Fruit fly (Drosophila melanogaster) Kc167 (cell line): ENCODE results near the gene mats.

Experiments used
- Myc ChIP-seq: fragments of >200 bp; optimal IDR thresholded peaks from 2 replicates; lab custom pipeline; 2017; ENCODE audit warnings: missing external identifiers
- Sin3A ChIP-seq: fragments of >200 bp; optimal IDR thresholded peaks from 2 replicates; lab custom pipeline; 2018; ENCODE audit warnings: missing external identifiers
- h ChIP-seq: fragments of >200 bp; optimal IDR thresholded peaks from 3 replicates; lab custom pipeline; 2018; ENCODE audit warnings: missing external identifiers
- insv ChIP-seq: fragments of >200 bp; optimal IDR thresholded peaks from 3 replicates; lab custom pipeline; 2018; ENCODE audit warnings: missing external identifiers
- psq ChIP-seq: fragments of >200 bp; optimal IDR thresholded peaks from 2 replicates; lab custom pipeline; 2017; ENCODE audit warnings: missing external identifiers
- ttk ChIP-seq: sonication (Bioruptor generic); optimal IDR thresholded peaks from 2 replicates; lab custom pipeline; 2017; ENCODE audit warnings: missing external identifiers

mats gene

dm6 chr3R:22438301-22438700 lies 17.3 kb downstream of the mats start:
- TF ChIP-seq insv (lab: Kevin White, UChicago) (no peak), Sin3A (lab: Kevin White, UChicago) (no peak), psq (lab: Kevin White, UChicago) (no peak), Myc (lab: Kevin White, UChicago) (no peak), h (lab: Kevin White, UChicago) (no peak), ttk (lab: Kevin White, UChicago) (no peak)

- TF ChIP-seq psq (lab: Kevin White, UChicago) (no peak), h (lab: Kevin White, UChicago) (no peak)
These were observed 25.5 kb downstream of the mats start, which contains the start of gene CG12499 for dm6 chr3R:22446493-22446892. Gene CG12499, minus strand, starts transcription at chr3R:22446587.

DNA sequence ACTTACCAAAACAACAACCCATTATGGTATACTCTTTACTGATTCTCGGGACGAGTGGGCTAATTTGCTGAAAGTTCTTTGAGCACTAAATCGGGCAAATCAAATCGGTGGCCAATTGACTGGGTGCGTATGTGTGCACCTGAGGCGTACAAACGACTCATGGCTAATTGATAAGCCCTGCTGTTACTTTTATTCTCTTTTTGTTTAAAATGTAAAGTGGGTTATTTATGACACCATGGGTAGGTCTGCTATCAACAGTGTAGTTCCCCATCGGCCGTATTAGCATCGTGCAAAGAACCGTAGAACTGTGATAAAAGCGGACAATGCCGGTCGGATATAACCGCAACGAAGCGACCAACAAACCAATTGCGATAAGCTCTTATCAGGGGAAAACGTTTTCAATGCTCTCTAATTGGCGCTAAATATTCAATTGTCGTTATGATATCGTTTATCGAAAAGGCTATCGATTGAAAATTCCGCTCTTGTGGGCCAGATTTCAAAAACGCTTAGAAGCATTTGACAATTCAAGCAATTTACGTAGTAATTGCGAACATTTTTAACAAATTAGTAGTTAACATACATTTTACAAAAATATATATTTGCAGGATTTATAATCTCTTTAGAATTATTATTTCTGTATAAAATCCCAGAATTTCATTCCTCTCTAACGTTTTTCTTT lies 26.4 kb downstream of the mats start, which contains the start of gene CG34288:
CG34288 (minus strand) TSS at position 69 of the 679 bp plus-strand sequence.
- TF ChIP-seq h (lab: Kevin White, UChicago) (no peak), ttk (lab: Kevin White, UChicago) (no peak), Sin3A (lab: Kevin White, UChicago) (no peak), Myc (lab: Kevin White, UChicago) (no peak)

- TF ChIP-seq Myc (lab: Kevin White, UChicago) (no peak), psq (lab: Kevin White, UChicago) (peak; percentile 39)
These were observed 26.9 kb downstream of the mats start, which contains the start of gene CG34376 for dm6 chr3R:22447874-22448254. Gene CG34376, plus strand, starts transcription at chr3R:22448099.

- TF ChIP-seq Sin3A (lab: Kevin White, UChicago) (no peak), insv (lab: Kevin White, UChicago) (no peak), Myc (lab: Kevin White, UChicago) (no peak), ttk (lab: Kevin White, UChicago) (no peak), psq (lab: Kevin White, UChicago) (no peak), h (lab: Kevin White, UChicago) (no peak)
These were observed 29.0 kb downstream of the mats start for dm6 chr3R:22449871-22450424.

- TF ChIP-seq h (lab: Kevin White, UChicago): no peak
- no peak for TF ChIP-seq ttk (lab: Kevin White, UChicago)
- TF ChIP-seq insv (lab: Kevin White, UChicago): no peak
- no peak for TF ChIP-seq Myc (lab: Kevin White, UChicago)
- no peak for TF ChIP-seq Sin3A (lab: Kevin White, UChicago)
- TF ChIP-seq psq (lab: Kevin White, UChicago): no peak
These were observed 33.7 kb downstream of the mats start for dm6 chr3R:22454397-22455334.

DNA sequence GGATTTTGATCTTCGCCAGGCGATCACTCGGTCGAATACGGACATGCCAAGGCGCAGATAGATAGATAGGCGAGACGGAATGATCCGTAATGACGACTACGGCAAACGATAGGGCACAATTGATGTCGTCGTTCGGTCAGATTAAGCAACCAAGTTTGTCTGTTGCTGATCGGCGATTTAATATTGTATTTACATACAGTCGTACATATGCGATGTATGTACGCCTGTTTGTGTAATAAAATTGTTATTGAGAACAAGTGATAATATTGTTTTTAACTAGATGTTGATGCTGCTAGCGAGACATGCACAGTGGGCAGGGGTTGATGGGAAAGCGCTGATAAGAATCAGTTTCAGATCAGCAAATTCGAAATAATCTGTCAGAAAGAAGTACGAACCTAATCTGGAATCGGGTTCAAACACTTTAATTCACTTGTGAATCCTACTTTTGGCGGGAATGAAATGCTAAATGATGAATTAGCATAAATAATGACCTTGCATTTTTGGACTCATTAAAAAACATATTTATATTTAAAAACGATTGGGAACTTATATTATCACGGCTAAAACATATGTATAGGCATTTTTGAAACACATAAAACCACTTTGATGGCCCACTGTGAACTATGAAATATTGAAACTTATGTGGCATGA lies 34.5 kb downstream of the mats start:
- TF ChIP-seq Myc (lab: Kevin White, UChicago): no peak
- TF ChIP-seq Sin3A (lab: Kevin White, UChicago): no peak
- TF ChIP-seq ttk (lab: Kevin White, UChicago): no peak
- TF ChIP-seq insv (lab: Kevin White, UChicago): no peak
- TF ChIP-seq psq (lab: Kevin White, UChicago): no peak
- TF ChIP-seq h (lab: Kevin White, UChicago): no peak

DNA sequence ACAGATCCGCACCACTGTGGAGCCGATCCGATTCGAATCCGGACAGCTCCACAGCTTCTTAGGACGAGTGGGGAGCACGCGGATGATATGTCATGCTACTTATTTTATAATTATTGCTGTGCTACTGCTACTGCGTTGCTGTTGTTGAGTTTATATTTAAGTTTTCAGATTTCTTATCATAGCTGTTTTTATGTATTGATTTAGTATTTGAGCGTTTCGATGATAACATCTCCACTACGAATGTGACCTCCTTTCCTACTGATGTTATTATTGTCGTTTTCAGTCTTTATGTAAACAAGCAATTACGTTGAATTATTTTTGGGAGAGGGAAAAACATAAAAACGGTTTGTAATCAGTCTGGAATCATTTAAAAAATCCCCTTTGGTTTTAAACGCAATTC lies 35.0 kb downstream of the mats start:
- TF ChIP-seq ttk (lab: Kevin White, UChicago) (no peak), h (lab: Kevin White, UChicago) (no peak), Myc (lab: Kevin White, UChicago) (no peak), psq (lab: Kevin White, UChicago) (no peak), Sin3A (lab: Kevin White, UChicago) (no peak), insv (lab: Kevin White, UChicago) (no peak)

dm6 chr3R:22461673-22462585 lies 41.0 kb downstream of the mats start, which contains the start of the genes Rpn7 and AP-2mu:
Gene Rpn7, minus strand, starts transcription at chr3R:22462054.
Gene AP-2mu, plus strand, starts transcription at chr3R:22462455.
- TF ChIP-seq Sin3A (lab: Kevin White, UChicago) (no peak), Myc (lab: Kevin White, UChicago) (no peak), insv (lab: Kevin White, UChicago) (no peak), ttk (lab: Kevin White, UChicago) (no peak), h (lab: Kevin White, UChicago) (no peak), psq (lab: Kevin White, UChicago) (no peak)

- no peak for TF ChIP-seq Sin3A (lab: Kevin White, UChicago)
- no peak for TF ChIP-seq insv (lab: Kevin White, UChicago)
- TF ChIP-seq h (lab: Kevin White, UChicago): no peak
- TF ChIP-seq psq (lab: Kevin White, UChicago): no peak
- no peak for TF ChIP-seq ttk (lab: Kevin White, UChicago)
- TF ChIP-seq Myc (lab: Kevin White, UChicago): no peak
These were observed 43.7 kb downstream of the mats start, which contains the start of gene CG7054 for dm6 chr3R:22464611-22465113. Gene CG7054, plus strand, starts transcription at chr3R:22464985.
